Worm (Caenorhabditis elegans) whole organism, L4 larva: Measurements from ENCODE around the gene irld-40.

Experiments used
- D1046.2 ChIP-seq: fragments of 200-800 bp; sonication (Bioruptor generic); IDR thresholded peaks from 2 replicates; pipeline ENCODE4 v1.3.6; 2022; ENCODE audit warnings: missing genetic modification characterization, missing compliant biosample characterization
- F26F4.8 ChIP-seq: fragments of 200-800 bp; sonication (Bioruptor generic); conservative IDR thresholded peaks from 2 replicates; pipeline ENCODE4 v1.3.6; 2022; ENCODE audit warnings: missing genetic modification characterization, missing compliant biosample characterization
- F44E2.7 ChIP-seq: fragments of 200-800 bp; sonication (Bioruptor generic); IDR thresholded peaks from 2 replicates; pipeline ENCODE4 v2.1.2; 2022; ENCODE audit warnings: missing genetic modification characterization, missing compliant biosample characterization
- Y48G9A.11 ChIP-seq: fragments of 200-800 bp; sonication (Bioruptor generic); IDR thresholded peaks from 2 replicates; pipeline ENCODE4 v1.3.6; 2022; ENCODE audit warnings: missing genetic modification reagents, missing genetic modification characterization, missing compliant biosample characterization
- Y75B8A.6 ChIP-seq: fragments of 200-800 bp; sonication (Bioruptor generic); IDR thresholded peaks from 2 replicates; pipeline ENCODE4 v1.3.6; 2022; ENCODE audit warnings: missing genetic modification reagents, missing genetic modification characterization, missing compliant biosample characterization
- ZK337.2 ChIP-seq: fragments of 200-800 bp; sonication (Bioruptor generic); IDR thresholded peaks from 2 replicates; pipeline ENCODE4 v1.3.6; 2022; ENCODE audit warnings: missing genetic modification reagents, missing genetic modification characterization, missing compliant biosample characterization
- ceh-44 ChIP-seq: fragments of 200-800 bp; sonication (Bioruptor generic); IDR thresholded peaks from 2 replicates; pipeline ENCODE4 v1.3.6; 2022; ENCODE audit warnings: missing genetic modification reagents, missing genetic modification characterization, missing compliant biosample characterization
- daf-8 ChIP-seq: fragments of 200-800 bp; sonication (Bioruptor generic); IDR thresholded peaks from 2 replicates; pipeline ENCODE4 v1.3.6; 2022; ENCODE audit warnings: missing genetic modification characterization, missing compliant biosample characterization
- dmd-9 ChIP-seq: fragments of 200-800 bp; sonication (Bioruptor generic); IDR thresholded peaks from 2 replicates; pipeline ENCODE4 v1.3.6; 2022; ENCODE audit warnings: missing genetic modification reagents, missing genetic modification characterization, missing compliant biosample characterization
- egl-43 ChIP-seq: fragments of 200-800 bp; sonication (Bioruptor generic); IDR thresholded peaks from 2 replicates; pipeline ENCODE4 v1.3.6; 2022; ENCODE audit warnings: missing genetic modification reagents, missing genetic modification characterization, missing compliant biosample characterization
- lim-7 ChIP-seq: fragments of 200-800 bp; sonication (Bioruptor generic); IDR thresholded peaks from 2 replicates; pipeline ENCODE4 v1.3.6; 2022; ENCODE audit warnings: missing genetic modification characterization, missing compliant biosample characterization
- lin-29 ChIP-seq: fragments of 200-800 bp; sonication (Bioruptor generic); IDR thresholded peaks from 2 replicates; pipeline ENCODE4 v1.3.6; 2022; ENCODE audit warnings: missing genetic modification reagents, missing genetic modification characterization, missing compliant biosample characterization
- madf-5 ChIP-seq, 2 experiments: fragments of 200-800 bp; sonication (Bioruptor generic); IDR thresholded peaks; 2 replicates each; pipeline ENCODE4 v1.3.6; 2022; ENCODE audit warnings: missing compliant biosample characterization in 2 of 2, missing genetic modification characterization in 2 of 2
- mdt-29 ChIP-seq: fragments of 200-800 bp; sonication (Bioruptor generic); IDR thresholded peaks from 2 replicates; pipeline ENCODE4 v1.3.6; 2022; ENCODE audit warnings: missing genetic modification reagents, missing genetic modification characterization, missing compliant biosample characterization
- php-3 ChIP-seq: fragments of 200-800 bp; sonication (Bioruptor generic); IDR thresholded peaks from 2 replicates; pipeline ENCODE4 v1.3.6; 2022; ENCODE audit warnings: missing genetic modification reagents, missing genetic modification characterization, missing compliant biosample characterization
- saeg-2 ChIP-seq: fragments of 200-800 bp; sonication (Bioruptor generic); IDR thresholded peaks from 2 replicates; pipeline ENCODE4 v1.3.6; 2022; ENCODE audit warnings: missing genetic modification reagents, missing genetic modification characterization, missing compliant biosample characterization
- tag-97 ChIP-seq: fragments of 200-800 bp; sonication (Bioruptor generic); IDR thresholded peaks from 2 replicates; pipeline ENCODE4 v1.3.6; 2022; ENCODE audit warnings: missing genetic modification characterization, missing compliant biosample characterization
- zfp-3 ChIP-seq: fragments of 200-800 bp; sonication (Bioruptor generic); conservative IDR thresholded peaks from 2 replicates; pipeline ENCODE4 v1.3.6; 2022; ENCODE audit warnings: missing genetic modification reagents, missing genetic modification characterization, missing compliant biosample characterization

The irld-40 gene

DNA sequence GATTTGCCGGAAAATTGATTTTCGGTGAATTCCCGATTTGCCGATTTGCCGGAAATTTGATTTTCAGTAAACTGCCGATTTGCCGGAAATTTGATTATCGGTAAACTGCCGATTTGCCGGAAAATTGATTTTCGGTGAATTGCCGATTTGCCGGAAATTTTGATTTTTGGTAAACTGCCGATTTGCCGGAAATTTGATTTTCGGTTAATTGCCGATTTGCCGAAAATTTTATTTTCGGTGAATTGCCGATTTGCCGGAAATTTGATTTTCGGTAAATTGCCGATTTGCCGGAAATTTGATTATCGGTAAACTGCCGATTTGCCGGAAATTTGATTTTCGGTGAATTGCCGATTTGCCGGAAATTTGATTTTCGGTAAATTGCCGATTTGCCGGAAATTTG lies 50.1 kb downstream of the irld-40 start:
- TF ChIP-seq madf-5 (GFP tag; IDR thresholded peaks at IDR 0.05; lab: Robert Waterston, UW): 0 out of 4 replicates have a peak, but pooled peaks of 1 of the 2 experiments have one; percentile 51
- TF ChIP-seq dmd-9 (GFP tag; lab: Robert Waterston, UW): 0 out of 2 replicates have a peak, but pooled peaks have one; percentile 34
- TF ChIP-seq F26F4.8: 0 out of 2 replicates have a peak, but pooled peaks have one; percentile 12
- TF ChIP-seq tag-97 (GFP tag; lab: Robert Waterston, UW): 0 out of 2 replicates have a peak, but pooled peaks have one; percentile 57
- peak; percentile 70; the same call in 1 of the 2 replicates for TF ChIP-seq D1046.2 (GFP tag; lab: Robert Waterston, UW)

DNA sequence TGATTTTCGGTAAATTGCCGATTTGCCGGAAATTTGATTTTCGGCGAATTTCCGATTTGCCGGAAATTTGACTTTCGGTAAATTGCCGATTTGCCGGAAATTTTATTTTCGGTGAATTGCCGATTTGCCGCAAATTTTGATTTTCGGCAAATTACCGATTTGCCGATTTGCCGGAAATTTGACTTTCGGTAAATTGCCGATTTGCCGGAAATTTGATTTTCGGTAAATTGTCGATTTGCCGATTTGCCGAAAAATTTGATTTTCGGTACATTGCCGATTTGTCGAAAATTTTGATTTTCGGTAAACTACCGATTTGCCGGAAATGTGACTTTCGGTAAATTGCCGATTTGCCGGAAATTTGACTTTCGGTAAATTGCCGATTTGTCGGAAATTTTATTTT lies 51.4 kb downstream of the irld-40 start:
- TF ChIP-seq madf-5 (GFP tag; IDR thresholded peaks at IDR 0.05; lab: Robert Waterston, UW) (peak in 1 of 2 experiments; percentile 93; a peak in 2 of 4 replicates), daf-8 (0 out of 2 replicates have a peak, but pooled peaks have one; percentile 28), lim-7 (peak; percentile 8; the same call in 1 of the 2 replicates), lin-29 (GFP tag; lab: Robert Waterston, UW) (peak; percentile 47; the same call in 1 of the 2 replicates), D1046.2 (GFP tag; lab: Robert Waterston, UW) (peak; percentile 26; the same call in 1 of the 2 replicates), Y75B8A.6 (GFP tag; lab: Robert Waterston, UW) (0 out of 2 replicates have a peak, but pooled peaks have one; percentile 28), ceh-44 (0 out of 2 replicates have a peak, but pooled peaks have one; percentile 31), Y48G9A.11 (GFP tag; lab: Robert Waterston, UW) (peak; percentile 47; the same call in 1 of the 2 replicates), F44E2.7 (GFP tag; lab: Robert Waterston, UW) (peak; percentile 92; the same call in 1 of the 2 replicates), egl-43 (GFP tag; lab: Robert Waterston, UW) (peak; percentile 84), ZK337.2 (GFP tag; lab: Robert Waterston, UW) (peak; percentile 6; the same call in 1 of the 2 replicates), php-3 (GFP tag; lab: Robert Waterston, UW) (peak; percentile 24; the same call in 1 of the 2 replicates), tag-97 (GFP tag; lab: Robert Waterston, UW) (0 out of 2 replicates have a peak, but pooled peaks have one; percentile 57), zfp-3 (GFP tag; lab: Robert Waterston, UW) (0 out of 2 replicates have a peak, but pooled peaks have one; percentile 28), F26F4.8 (peak; percentile 86), saeg-2 (GFP tag; lab: Robert Waterston, UW) (peak; percentile 66), mdt-29 (GFP tag; lab: Robert Waterston, UW) (peak; percentile 58; the same call in 1 of the 2 replicates)
